Worm (Caenorhabditis elegans) whole organism, L4/young adult: Measurements from ENCODE around the gene alg-4.

Experiments used
- W03F9.2 ChIP-seq: fragments of 150-350 bp; optimal IDR thresholded peaks from 2 replicates; lab custom pipeline; 2014; ENCODE audit warnings: missing biosample characterization, missing genetic modification characterization
- dao-5 ChIP-seq: sonication (generic microtip); optimal IDR thresholded peaks from 2 replicates; lab custom pipeline; 2016; ENCODE audit warnings: missing genotype, missing genetic modification characterization, moderate library complexity, missing compliant biosample characterization
- him-1 ChIP-seq: sonication (generic microtip); optimal IDR thresholded peaks from 2 replicates; lab custom pipeline; 2016; ENCODE audit warnings: missing genotype, missing genetic modification reagents, missing genetic modification characterization, missing compliant biosample characterization

Gene alg-4

ce11 chrIII:9891324-9891723 lies at the start of gene alg-4:
Gene alg-4 (minus strand): TSS chrIII:9891424.
- TF ChIP-seq him-1 (tag; lab: Kevin White, UChicago) = no peak
- no peak for TF ChIP-seq W03F9.2 (tag; lab: Kevin White, UChicago)
- TF ChIP-seq dao-5 (tag; lab: Kevin White, UChicago) = no peak

- TF ChIP-seq dao-5 (tag; lab: Kevin White, UChicago) (no peak), him-1 (tag; lab: Kevin White, UChicago) (no peak), W03F9.2 (tag; lab: Kevin White, UChicago) (no peak)
Measured at ce11 chrIII:9932091-9932490, 40.9 kb upstream of the alg-4 start, which contains the start of gene dec-7. Gene dec-7 (plus strand): TSS chrIII:9932398.

ce11 chrIII:9930406-9930805 lies 39.2 kb upstream of the alg-4 start:
- TF ChIP-seq W03F9.2 (tag; lab: Kevin White, UChicago) (no peak), dao-5 (tag; lab: Kevin White, UChicago) (no peak)

- TF ChIP-seq him-1 (tag; lab: Kevin White, UChicago) = no peak
- no peak for TF ChIP-seq W03F9.2 (tag; lab: Kevin White, UChicago)
- TF ChIP-seq dao-5 (tag; lab: Kevin White, UChicago) = no peak
Measured at ce11 chrIII:9929525-9929924, 38.3 kb upstream of the alg-4 start.

ce11 chrIII:9928777-9929176 lies 37.6 kb upstream of the alg-4 start, which contains the start of gene ttr-1:
Gene ttr-1 (plus strand): TSS chrIII:9929077.
- TF ChIP-seq dao-5 (tag; lab: Kevin White, UChicago) (no peak), him-1 (tag; lab: Kevin White, UChicago) (no peak), W03F9.2 (tag; lab: Kevin White, UChicago) (no peak)

- TF ChIP-seq W03F9.2 (tag; lab: Kevin White, UChicago) (no peak), dao-5 (tag; lab: Kevin White, UChicago) (no peak), him-1 (tag; lab: Kevin White, UChicago) (no peak)
Measured at ce11 chrIII:9927378-9927777, 36.2 kb upstream of the alg-4 start, which contains the start of gene ttr-2. Gene ttr-2 (plus strand): TSS chrIII:9927769.

ce11 chrIII:9926650-9927049 lies 35.4 kb upstream of the alg-4 start, which contains the start of gene ttr-3:
Gene ttr-3 (minus strand): TSS chrIII:9926750.
- no peak for TF ChIP-seq dao-5 (tag; lab: Kevin White, UChicago)
- TF ChIP-seq him-1 (tag; lab: Kevin White, UChicago) = no peak
- no peak for TF ChIP-seq W03F9.2 (tag; lab: Kevin White, UChicago)

- TF ChIP-seq dao-5 (tag; lab: Kevin White, UChicago) (no peak), W03F9.2 (tag; lab: Kevin White, UChicago) (no peak), him-1 (tag; lab: Kevin White, UChicago) (no peak)
Measured at ce11 chrIII:9922874-9923273, 31.6 kb upstream of the alg-4 start, which contains the start of gene cbp-2. Gene cbp-2 (plus strand): TSS chrIII:9923174.

- TF ChIP-seq him-1 (tag; lab: Kevin White, UChicago) (no peak), W03F9.2 (tag; lab: Kevin White, UChicago) (no peak), dao-5 (tag; lab: Kevin White, UChicago) (no peak)
Measured at ce11 chrIII:9922310-9922709, 31.1 kb upstream of the alg-4 start.

- TF ChIP-seq him-1 (tag; lab: Kevin White, UChicago) (no peak), dao-5 (tag; lab: Kevin White, UChicago) (no peak), W03F9.2 (tag; lab: Kevin White, UChicago) (no peak)
Measured at ce11 chrIII:9920764-9921163, 29.5 kb upstream of the alg-4 start, which contains the start of gene F40F12.3. Gene F40F12.3 (minus strand): TSS chrIII:9920864.

- TF ChIP-seq dao-5 (tag; lab: Kevin White, UChicago) (no peak), W03F9.2 (tag; lab: Kevin White, UChicago) (no peak), him-1 (tag; lab: Kevin White, UChicago) (no peak)
Measured at ce11 chrIII:9913722-9914121, 22.5 kb upstream of the alg-4 start, which contains the start of gene cbp-3. Gene cbp-3 (plus strand): TSS chrIII:9913993.

- no peak for TF ChIP-seq him-1 (tag; lab: Kevin White, UChicago)
- no peak for TF ChIP-seq W03F9.2 (tag; lab: Kevin White, UChicago)
- TF ChIP-seq dao-5 (tag; lab: Kevin White, UChicago) = no peak
Measured at ce11 chrIII:9912998-9913397, 21.8 kb upstream of the alg-4 start.

ce11 chrIII:9912501-9912900 lies 21.3 kb upstream of the alg-4 start:
- TF ChIP-seq dao-5 (tag; lab: Kevin White, UChicago) (no peak), W03F9.2 (tag; lab: Kevin White, UChicago) (no peak), him-1 (tag; lab: Kevin White, UChicago) (no peak)
